Fruit fly (Drosophila melanogaster): Measurements from ENCODE around the gene Phf5a.

- TF ChIP-seq EcR (GFP tag; optimal IDR thresholded peaks at IDR 0.05) (peak; percentile 31), rn (GFP tag; IDR thresholded peaks at IDR 0.05) (0 out of 2 replicates have a peak, but pooled peaks have one; percentile 8)
These were observed 12.5 kb upstream of the Phf5a start for dm6 chr2L:6502887-6503723.

All from whole organism, pupa.